Fruit fly (Drosophila melanogaster): ENCODE data around the gene CG1146.

Gene CG1146

dm6 chr3L:2532377-2532776 lies 43.8 kb downstream of the CG1146 start (continued):
- no peak for TF ChIP-seq CG1233 (GFP tag; optimal IDR thresholded peaks at IDR 0.05)
- no peak for TF ChIP-seq CG1792 (GFP tag; optimal IDR thresholded peaks at IDR 0.05)
- no peak for TF ChIP-seq psq (GFP tag; optimal IDR thresholded peaks at IDR 0.05)
- 0 out of 2 replicates have a peak, but pooled peaks have one; percentile 27 for TF ChIP-seq Lim3 (GFP tag; IDR thresholded peaks at IDR 0.05)
- no peak for TF ChIP-seq CrebB (tag; optimal IDR thresholded peaks at IDR 0.05)
- peak; percentile 66 for TF ChIP-seq CG4730 (GFP tag; IDR thresholded peaks at IDR 0.05)
- no peak for TF ChIP-seq Dref (GFP tag; IDR thresholded peaks at IDR 0.05)
- peak; percentile 53 for TF ChIP-seq D19A (tag; optimal IDR thresholded peaks at IDR 0.05)
- peak; percentile 55 for TF ChIP-seq CG12071 (GFP tag; optimal IDR thresholded peaks at IDR 0.05)
- 0 out of 2 replicates have a peak, but pooled peaks have one; percentile 21 for TF ChIP-seq CG11085 (GFP tag; IDR thresholded peaks at IDR 0.05)
- TF ChIP-seq CG4820 (GFP tag; optimal IDR thresholded peaks at IDR 0.05) = no peak
- no peak for TF ChIP-seq Awh (GFP tag; IDR thresholded peaks at IDR 0.05)
- TF ChIP-seq Meics (GFP tag; optimal IDR thresholded peaks at IDR 0.05) = peak; percentile 36
- TF ChIP-seq E2f2 (GFP tag; IDR thresholded peaks at IDR 0.05) = peak; percentile 23; the same call in 1 of the 2 replicates
- no peak for TF ChIP-seq CG15601 (tag; optimal IDR thresholded peaks at IDR 0.05)
- peak; percentile 49; the same call in 1 of the 2 replicates for TF ChIP-seq CG31224 (GFP tag; IDR thresholded peaks at IDR 0.05)
- TF ChIP-seq CG18476 (GFP tag; optimal IDR thresholded peaks at IDR 0.05) = no peak
- peak; percentile 48 for TF ChIP-seq phol (tag; optimal IDR thresholded peaks at IDR 0.05)
- peak; percentile 44; the same call in 1 of the 3 replicates for TF ChIP-seq jigr1 (GFP tag; IDR thresholded peaks at IDR 0.05)
- no peak for TF ChIP-seq CG3995 (GFP tag; optimal IDR thresholded peaks at IDR 0.05)
- peak; percentile 48 for TF ChIP-seq CG34422 (GFP tag; IDR thresholded peaks at IDR 0.05)
- peak; percentile 70; the same call in 1 of the 2 replicates for TF ChIP-seq ranshi (GFP tag; IDR thresholded peaks at IDR 0.05)
- TF ChIP-seq lilli (GFP tag; optimal IDR thresholded peaks at IDR 0.05) = no peak
- peak; percentile 54; the same call in 1 of the 2 replicates for TF ChIP-seq E2f1 (GFP tag; IDR thresholded peaks at IDR 0.05)
- no peak for TF ChIP-seq CG43689 (GFP tag; IDR thresholded peaks at IDR 0.05)
- TF ChIP-seq B-H1 (GFP tag; IDR thresholded peaks at IDR 0.05) = no peak; the same call in 2 of the 3 replicates
- no peak for TF ChIP-seq HmgD (GFP tag; optimal IDR thresholded peaks at IDR 0.05)
- no peak for TF ChIP-seq CG1602 (GFP tag; optimal IDR thresholded peaks at IDR 0.05)
- no peak for TF ChIP-seq al (GFP tag; IDR thresholded peaks at IDR 0.05)
- no peak for TF ChIP-seq CG7963 (GFP tag; IDR thresholded peaks at IDR 0.05; ENCODE audit: partially characterized antibody)
- TF ChIP-seq CG12942 (GFP tag; optimal IDR thresholded peaks at IDR 0.05) = no peak
- TF ChIP-seq Ets65A (GFP tag) = peak; percentile 91
- TF ChIP-seq Blimp-1 (GFP tag; optimal IDR thresholded peaks at IDR 0.05) = peak; percentile 40
- no peak for TF ChIP-seq br (optimal IDR thresholded peaks at IDR 0.05)
- no peak for TF ChIP-seq prd (optimal IDR thresholded peaks at IDR 0.05)
- peak; percentile 68 for TF ChIP-seq prd (GFP tag; IDR thresholded peaks at IDR 0.05)
- TF ChIP-seq CG4360 (GFP tag; IDR thresholded peaks at IDR 0.05) = no peak
- TF ChIP-seq p53 (GFP tag; optimal IDR thresholded peaks at IDR 0.05) = no peak
- no peak for TF ChIP-seq CG9609 (GFP tag; optimal IDR thresholded peaks at IDR 0.05)
- TF ChIP-seq CG6813 (GFP tag; optimal IDR thresholded peaks at IDR 0.05) = no peak
- TF ChIP-seq fd102C (GFP tag; optimal IDR thresholded peaks at IDR 0.05) = no peak
- no peak; the same call in 1 of the 2 replicates for TF ChIP-seq CG10321 (GFP tag; IDR thresholded peaks at IDR 0.05)
- peak; percentile 18 for TF ChIP-seq az2 (GFP tag; optimal IDR thresholded peaks at IDR 0.05)
- peak; percentile 44; the same call in 1 of the 2 replicates for TF ChIP-seq CG5953 (GFP tag; IDR thresholded peaks at IDR 0.05)
- TF ChIP-seq nmo (GFP tag; optimal IDR thresholded peaks at IDR 0.05) = peak; percentile 14
- peak; percentile 75 for TF ChIP-seq CG14441 (GFP tag; IDR thresholded peaks at IDR 0.05)
- TF ChIP-seq pum (GFP tag; optimal IDR thresholded peaks at IDR 0.05) = peak; percentile 1
- TF ChIP-seq CG13424 (tag; optimal IDR thresholded peaks at IDR 0.05) = peak; percentile 14
- TF ChIP-seq CG9932 (GFP tag; IDR thresholded peaks at IDR 0.05) = peak; percentile 36
- no peak for TF ChIP-seq fd3F (GFP tag; optimal IDR thresholded peaks at IDR 0.05)
- TF ChIP-seq tll (GFP tag; optimal IDR thresholded peaks at IDR 0.05) = no peak
- TF ChIP-seq CG4404 (GFP tag; IDR thresholded peaks at IDR 0.05) = no peak
